Fruit fly (Drosophila melanogaster) whole organism, pupa: Measurements from ENCODE around the gene CG3345.
A peak's percentile ranks its signal among the peaks of the same experiment; 100 is the strongest.

Source experiments
- CG10348 ChIP-seq: fragments of 200-800 bp; sonication (Bioruptor generic); IDR thresholded peaks from 2 replicates; pipeline ENCODE4 v1.3.6; 2022; ENCODE audit warnings: missing biosample characterization, missing genetic modification characterization
- CG12605 ChIP-seq: fragments of 200-800 bp; sonication (Bioruptor generic); IDR thresholded peaks from 2 replicates; pipeline ENCODE4 v1.3.6; 2022; ENCODE audit warnings: missing biosample characterization, missing genetic modification characterization
- CG14655 ChIP-seq: fragments of 200-800 bp; sonication (Bioruptor generic); optimal IDR thresholded peaks from 3 replicates; lab custom pipeline; 2017; ENCODE audit warnings: mild to moderate bottlenecking, missing biosample characterization, missing genetic modification reagents, missing genetic modification characterization
- CG15710 ChIP-seq: fragments of 200-800 bp; sonication (Bioruptor generic); optimal IDR thresholded peaks from 2 replicates; lab custom pipeline; 2018; ENCODE audit warnings: missing biosample characterization, mild to moderate bottlenecking, missing genetic modification characterization, moderate library complexity
- CG17806 ChIP-seq: fragments of 200-800 bp; sonication (Bioruptor generic); optimal IDR thresholded peaks from 2 replicates; lab custom pipeline; 2018; ENCODE audit warnings: missing biosample characterization, mild to moderate bottlenecking, missing genetic modification characterization, moderate library complexity
- CG32121 ChIP-seq: fragments of 200-800 bp; sonication (Bioruptor generic); IDR thresholded peaks from 2 replicates; pipeline ENCODE4 v1.3.6; 2022; ENCODE audit warnings: missing biosample characterization, missing genetic modification characterization
- CG34367 ChIP-seq: fragments of 200-800 bp; sonication (Bioruptor generic); optimal IDR thresholded peaks from 2 replicates; lab custom pipeline; 2018; ENCODE audit warnings: missing biosample characterization, mild to moderate bottlenecking, missing genetic modification characterization
- CG4496 ChIP-seq: fragments of 200-800 bp; sonication (Bioruptor generic); IDR thresholded peaks from 3 replicates; pipeline ENCODE4 v1.3.6; 2022; ENCODE audit warnings: missing biosample characterization, missing genetic modification characterization
- CG8159 ChIP-seq: fragments of 200-800 bp; sonication (Bioruptor generic); optimal IDR thresholded peaks from 3 replicates; lab custom pipeline; 2018; ENCODE audit warnings: missing biosample characterization, mild to moderate bottlenecking, missing genetic modification characterization, moderate library complexity
- CG8301 ChIP-seq: fragments of 200-800 bp; sonication (Bioruptor generic); optimal IDR thresholded peaks from 2 replicates; lab custom pipeline; 2018; ENCODE audit warnings: missing biosample characterization, mild to moderate bottlenecking, missing genetic modification characterization
- CG9948 ChIP-seq: fragments of 200-800 bp; sonication (Bioruptor generic); optimal IDR thresholded peaks from 2 replicates; lab custom pipeline; 2018; ENCODE audit warnings: missing biosample characterization, mild to moderate bottlenecking, missing genetic modification characterization, moderate library complexity
- D1 ChIP-seq: fragments of 200-800 bp; sonication (Bioruptor generic); optimal IDR thresholded peaks from 2 replicates; lab custom pipeline; 2018; ENCODE audit warnings: missing biosample characterization, mild to moderate bottlenecking, missing genetic modification characterization, moderate library complexity
- EcR ChIP-seq: fragments of 200-800 bp; sonication (Bioruptor generic); optimal IDR thresholded peaks from 3 replicates; lab custom pipeline; 2019; ENCODE audit warnings: missing biosample characterization, missing genetic modification characterization, mild to moderate bottlenecking, moderate library complexity, missing genetic modification reagents
- Ets98B ChIP-seq: fragments of 200-800 bp; sonication (Bioruptor generic); IDR thresholded peaks from 2 replicates; pipeline ENCODE4 v1.3.6; 2022; ENCODE audit warnings: missing biosample characterization, missing genetic modification characterization
- Pif1A ChIP-seq: fragments of 200-800 bp; sonication (Bioruptor generic); optimal IDR thresholded peaks from 3 replicates; lab custom pipeline; 2016; ENCODE audit warnings: missing biosample characterization, missing genetic modification characterization
- Pif1B ChIP-seq: fragments of 200-800 bp; sonication (Bioruptor generic); optimal IDR thresholded peaks from 3 replicates; lab custom pipeline; 2016; ENCODE audit warnings: missing biosample characterization, missing genetic modification characterization
- Snoo ChIP-seq: fragments of 200-800 bp; sonication (Bioruptor generic); optimal IDR thresholded peaks from 3 replicates; lab custom pipeline; 2017; ENCODE audit warnings: missing biosample characterization, mild to moderate bottlenecking, missing genetic modification characterization, inconsistent platforms
- fd96Ca ChIP-seq: fragments of 200-800 bp; sonication (Bioruptor generic); IDR thresholded peaks from 3 replicates; pipeline ENCODE4 v1.3.6; 2022; ENCODE audit warnings: missing biosample characterization, missing genetic modification characterization
- gl ChIP-seq: fragments of 200-800 bp; sonication (Bioruptor generic); optimal IDR thresholded peaks from 2 replicates; lab custom pipeline; 2018; ENCODE audit warnings: missing biosample characterization, mild to moderate bottlenecking, missing genetic modification characterization
- rn ChIP-seq: fragments of 200-800 bp; sonication (Bioruptor generic); IDR thresholded peaks from 2 replicates; pipeline ENCODE4 v1.3.6; 2022; ENCODE audit warnings: missing biosample characterization, missing genetic modification characterization

CG3345 gene

DNA sequence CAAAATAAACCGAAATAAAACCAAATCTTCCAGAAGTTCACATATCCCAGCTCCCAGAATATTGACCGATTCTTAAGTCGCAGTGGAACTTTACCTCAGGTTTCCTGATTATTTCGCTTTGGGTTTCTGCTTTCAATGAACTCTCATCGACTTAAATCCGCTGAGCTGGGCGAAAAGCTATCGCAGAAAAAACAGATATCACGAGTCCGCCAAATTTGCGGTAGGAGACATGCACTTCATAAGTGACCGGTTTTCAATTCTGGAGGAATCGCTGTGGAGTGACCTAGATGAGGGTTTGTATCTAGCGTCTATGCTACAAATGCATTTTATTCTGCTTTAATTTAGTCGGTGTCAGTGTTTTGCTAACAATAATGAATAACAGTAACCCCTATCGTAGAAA is 36.3 kb downstream of the CG3345 start:
- no peak for TF ChIP-seq D1 (tag; lab: Kevin White, UChicago)
- TF ChIP-seq CG8301 (tag; lab: Kevin White, UChicago): no peak
- TF ChIP-seq CG12605 (GFP tag; lab: Robert Waterston, UW): no peak
- no peak for TF ChIP-seq CG10348 (GFP tag; lab: Robert Waterston, UW)
- TF ChIP-seq Pif1A (GFP tag; lab: Kevin White, UChicago): no peak
- TF ChIP-seq Snoo (tag; lab: Kevin White, UChicago): no peak
- no peak for TF ChIP-seq CG15710 (tag; lab: Kevin White, UChicago)
- no peak for TF ChIP-seq CG34367
- TF ChIP-seq, all 21 proteins: peak for 0

DNA sequence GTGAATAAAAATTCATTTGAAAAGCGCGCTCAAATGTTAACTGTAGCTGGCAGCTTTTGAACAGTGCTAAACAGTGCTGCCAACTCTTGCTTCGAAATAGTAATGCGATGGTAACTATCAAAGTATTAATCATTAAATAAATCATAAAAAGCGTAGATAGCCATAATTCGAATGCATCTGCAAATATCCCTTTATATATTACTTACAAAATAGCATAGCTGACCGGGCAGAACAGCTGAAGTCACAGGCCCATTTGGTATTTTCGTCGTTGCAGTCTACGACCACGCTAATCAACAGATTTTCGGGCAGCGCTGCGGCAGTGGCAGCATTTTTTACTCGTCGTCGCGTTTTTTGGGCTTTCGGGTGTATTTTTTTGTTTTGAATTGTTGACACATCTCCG is 36.8 kb downstream of the CG3345 start, which contains the start of gene Plc21C:
Plc21C (plus strand) TSS at position 290 of the 400 bp plus-strand sequence.
- peak; percentile 27 for TF ChIP-seq CG15710 (tag; lab: Kevin White, UChicago)
- no peak for TF ChIP-seq CG9948 (tag; lab: Kevin White, UChicago)
- TF ChIP-seq Pif1A (GFP tag; lab: Kevin White, UChicago): no peak
- TF ChIP-seq CG14655 (GFP tag; lab: Kevin White, UChicago): peak; percentile 9
- peak; percentile 11 for TF ChIP-seq CG17806 (tag; lab: Kevin White, UChicago)
- peak; percentile 14 for TF ChIP-seq CG8159 (tag; lab: Kevin White, UChicago)

DNA sequence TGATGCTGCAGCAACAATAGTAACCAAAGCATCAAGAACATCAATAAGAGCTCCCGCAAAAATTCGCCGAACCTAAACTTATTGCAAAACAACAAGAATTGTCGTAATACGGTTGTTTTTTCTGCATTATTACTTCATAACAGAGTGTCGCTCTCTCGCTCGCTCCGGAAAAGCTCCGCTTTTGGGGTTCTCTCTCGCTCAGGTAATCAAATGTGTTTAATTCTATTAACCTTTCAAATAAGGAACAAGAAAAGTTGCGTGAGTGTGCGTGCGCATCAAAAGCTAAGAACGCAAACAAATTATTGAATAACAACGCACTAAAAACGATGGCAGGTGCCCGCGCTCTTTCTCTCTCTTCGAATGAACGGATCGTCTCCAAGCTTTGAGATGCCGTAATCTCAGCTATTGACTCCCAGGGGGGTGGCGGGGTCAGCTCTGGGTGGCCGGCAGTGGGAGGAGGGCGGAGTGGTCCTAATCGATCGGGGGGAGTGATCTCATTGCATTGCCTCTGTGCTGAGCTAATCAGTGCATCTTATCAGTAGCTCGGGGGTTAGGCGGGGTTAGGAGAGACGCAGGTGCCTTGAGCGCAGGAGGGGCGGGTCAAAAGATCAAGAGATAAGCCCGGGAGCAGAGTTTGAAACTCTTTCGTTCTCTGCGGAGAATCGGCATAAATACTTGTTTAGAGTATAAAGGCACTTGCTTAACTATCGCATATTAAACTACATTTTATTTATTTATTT is 37.5 kb downstream of the CG3345 start:
- TF ChIP-seq CG4496 (GFP tag; lab: Robert Waterston, UW) (0 out of 3 replicates have a peak, but pooled peaks have one; percentile 33), fd96Ca (GFP tag; lab: Robert Waterston, UW) (no peak), EcR (GFP tag; lab: Kevin White, UChicago) (peak; percentile 14)

DNA sequence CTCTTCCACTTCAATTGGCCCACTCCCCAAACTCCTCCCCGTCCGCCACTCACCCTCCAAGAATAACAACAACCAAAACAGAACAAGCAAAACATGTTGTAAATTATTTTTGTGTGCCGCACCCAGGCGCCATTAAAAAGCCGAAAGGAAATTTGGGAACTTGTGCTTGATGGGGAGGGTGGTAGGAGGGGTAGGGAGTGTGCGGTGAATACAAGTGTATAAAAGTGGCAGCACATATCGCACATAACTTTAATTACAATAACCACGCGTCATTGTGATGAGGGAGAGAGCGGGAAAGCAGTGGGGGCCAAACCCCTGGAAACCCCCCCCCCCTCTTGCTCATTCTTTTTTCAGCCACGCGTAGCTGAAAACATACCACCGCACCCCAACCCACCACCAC is 38.2 kb downstream of the CG3345 start:
- TF ChIP-seq EcR (GFP tag; lab: Kevin White, UChicago) (no peak), CG15710 (tag; lab: Kevin White, UChicago) (no peak), rn (no peak), Ets98B (GFP tag; lab: Robert Waterston, UW) (no peak), Pif1B (GFP tag; lab: Kevin White, UChicago) (no peak), CG8301 (tag; lab: Kevin White, UChicago) (no peak), D1 (tag; lab: Kevin White, UChicago) (no peak), CG4496 (GFP tag; lab: Robert Waterston, UW) (no peak)
- TF ChIP-seq, all 21 proteins: peak for 0

DNA sequence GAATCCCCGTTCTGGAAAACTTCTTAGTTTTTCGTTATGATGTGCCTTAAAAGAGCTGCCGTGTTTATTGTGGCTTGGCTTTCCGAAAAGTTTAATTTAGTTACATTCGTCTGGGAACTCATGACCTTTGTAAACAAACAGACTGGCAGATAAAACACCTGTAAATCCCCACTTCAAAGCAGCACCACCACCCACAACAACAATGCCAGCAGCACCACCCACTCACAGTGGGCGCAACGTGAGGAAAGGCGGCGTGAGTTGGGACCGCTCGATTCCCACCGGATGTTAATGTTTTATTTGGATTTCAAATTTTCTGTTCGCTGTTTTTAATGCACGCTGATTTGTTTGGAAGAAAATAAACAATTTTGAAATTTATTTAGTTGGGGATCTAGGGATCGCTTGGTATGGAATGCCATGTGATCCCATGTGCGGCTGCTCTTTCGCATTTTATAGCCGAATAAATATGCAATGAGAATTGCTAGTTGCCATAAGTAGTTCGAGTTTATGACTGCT is 39.4 kb downstream of the CG3345 start:
- no peak for TF ChIP-seq CG32121
- no peak for TF ChIP-seq CG8301 (tag; lab: Kevin White, UChicago)
- TF ChIP-seq fd96Ca (GFP tag; lab: Robert Waterston, UW): no peak
- no peak for TF ChIP-seq CG14655 (GFP tag; lab: Kevin White, UChicago)
- no peak for TF ChIP-seq CG34367
- no peak for TF ChIP-seq CG8159 (tag; lab: Kevin White, UChicago)
- TF ChIP-seq CG15710 (tag; lab: Kevin White, UChicago): no peak
- TF ChIP-seq D1 (tag; lab: Kevin White, UChicago): no peak
- TF ChIP-seq Pif1A (GFP tag; lab: Kevin White, UChicago): no peak
- no peak for TF ChIP-seq CG10348 (GFP tag; lab: Robert Waterston, UW)
- no peak for TF ChIP-seq gl
- no peak for TF ChIP-seq Pif1B (GFP tag; lab: Kevin White, UChicago)
- no peak for TF ChIP-seq rn
- TF ChIP-seq CG12605 (GFP tag; lab: Robert Waterston, UW): no peak
- no peak for TF ChIP-seq CG4496 (GFP tag; lab: Robert Waterston, UW)

DNA sequence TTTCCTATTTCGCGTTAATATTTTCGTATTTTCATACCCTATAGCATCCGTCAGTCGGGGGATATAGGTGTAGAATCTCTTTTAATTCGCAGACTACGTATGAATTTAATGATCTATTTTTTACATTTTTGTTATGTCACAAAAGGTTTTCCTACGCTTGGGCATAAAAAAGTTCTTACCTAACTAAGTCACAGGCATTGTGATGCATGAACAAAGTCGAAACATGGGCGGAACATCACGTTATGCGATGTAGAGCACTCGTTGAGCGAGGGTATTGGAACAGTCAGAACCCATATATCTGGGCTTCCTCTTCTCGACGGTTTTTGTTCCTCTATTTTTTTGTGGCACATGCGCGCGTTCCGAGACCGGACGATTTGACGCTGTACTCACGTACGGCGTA is 40.3 kb downstream of the CG3345 start:
- no peak for TF ChIP-seq CG12605 (GFP tag; lab: Robert Waterston, UW)
- no peak for TF ChIP-seq CG4496 (GFP tag; lab: Robert Waterston, UW)
- no peak for TF ChIP-seq D1 (tag; lab: Kevin White, UChicago)
- no peak for TF ChIP-seq CG34367
- TF ChIP-seq EcR (GFP tag; lab: Kevin White, UChicago): no peak
- TF ChIP-seq Ets98B (GFP tag; lab: Robert Waterston, UW): no peak
- TF ChIP-seq gl: no peak
- no peak for TF ChIP-seq CG9948 (tag; lab: Kevin White, UChicago)
- TF ChIP-seq Pif1A (GFP tag; lab: Kevin White, UChicago): no peak
- TF ChIP-seq, all 21 proteins: peak for 0

DNA sequence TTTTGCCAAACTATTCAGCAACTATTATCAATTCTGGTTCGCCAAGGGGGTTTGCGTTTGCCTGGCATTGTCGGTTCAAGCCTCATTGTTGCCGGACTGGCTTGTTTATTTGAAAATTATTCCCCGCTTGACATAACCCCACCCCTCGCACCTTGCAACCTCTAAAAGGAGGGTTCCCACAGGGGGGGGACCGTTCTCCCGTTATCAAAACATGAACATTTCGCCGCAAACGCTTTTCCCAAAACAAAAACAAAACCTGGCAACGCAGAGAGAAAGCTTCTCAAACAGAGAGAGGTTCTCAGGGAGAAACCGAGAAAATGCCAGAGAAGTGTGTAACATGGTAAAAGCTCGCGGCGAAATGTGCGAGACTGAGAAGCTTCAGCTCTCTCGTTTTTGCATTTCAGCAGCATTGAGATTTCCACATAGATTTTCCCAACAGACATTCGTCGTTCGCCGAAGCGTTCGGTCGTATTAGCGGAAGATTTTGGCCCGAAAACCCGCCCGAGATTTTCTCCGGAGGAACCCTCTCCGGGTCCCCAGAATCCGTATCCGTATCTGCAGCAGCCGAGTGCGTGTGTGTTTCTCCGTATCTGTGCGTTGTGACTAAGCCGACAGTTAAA is 41.0 kb downstream of the CG3345 start:
- TF ChIP-seq fd96Ca (GFP tag; lab: Robert Waterston, UW): 0 out of 3 replicates have a peak, but pooled peaks have one; percentile 14
- TF ChIP-seq EcR (GFP tag; lab: Kevin White, UChicago): no peak
- TF ChIP-seq CG14655 (GFP tag; lab: Kevin White, UChicago): no peak
- peak; percentile 50 for TF ChIP-seq Ets98B (GFP tag; lab: Robert Waterston, UW)
- 0 out of 2 replicates have a peak, but pooled peaks have one; percentile 35 for TF ChIP-seq CG12605 (GFP tag; lab: Robert Waterston, UW)
- peak; percentile 55; the same call in 2 of the 3 replicates for TF ChIP-seq CG4496 (GFP tag; lab: Robert Waterston, UW)
